Worm (Caenorhabditis elegans) whole organism, mixed stage, embryonic: Measurements from ENCODE around the gene ZK1073.1.

Source experiments
- blmp-1 ChIP-seq: fragments of 150-350 bp; optimal IDR thresholded peaks from 2 replicates; lab custom pipeline; 2014; ENCODE audit warnings: missing biosample characterization, missing genetic modification characterization
- ces-1 ChIP-seq: fragments of 150-350 bp; optimal IDR thresholded peaks from 2 replicates; lab custom pipeline; 2014; ENCODE audit warnings: missing biosample characterization, missing genetic modification reagents, missing genetic modification characterization
- lin-13 ChIP-seq: fragments of 150-350 bp; optimal IDR thresholded peaks from 2 replicates; lab custom pipeline; 2014; ENCODE audit warnings: missing biosample characterization, missing genetic modification characterization
- lsy-2 ChIP-seq: fragments of 150-350 bp; optimal IDR thresholded peaks from 2 replicates; lab custom pipeline; 2014; ENCODE audit warnings: missing biosample characterization, missing genetic modification characterization
- mab-5 ChIP-seq: fragments of 150-350 bp; optimal IDR thresholded peaks from 2 replicates; lab custom pipeline; 2014; ENCODE audit warnings: missing biosample characterization, missing genetic modification characterization
- mep-1 ChIP-seq: fragments of 150-350 bp; optimal IDR thresholded peaks from 2 replicates; lab custom pipeline; 2017; ENCODE audit warnings: missing biosample characterization, missing genetic modification reagents, missing genetic modification characterization, inconsistent platforms
- mls-2 ChIP-seq: sonication (generic microtip); optimal IDR thresholded peaks from 2 replicates; lab custom pipeline; 2016; ENCODE audit warnings: mild to moderate bottlenecking, missing genetic modification characterization, moderate library complexity, missing compliant biosample characterization
- nhr-237 ChIP-seq: fragments of 150-350 bp; optimal IDR thresholded peaks from 2 replicates; lab custom pipeline; 2014; ENCODE audit warnings: missing biosample characterization, missing genetic modification characterization
- pha-4 ChIP-seq: fragments of 150-350 bp; optimal IDR thresholded peaks from 2 replicates; lab custom pipeline; 2018; ENCODE audit warnings: missing biosample characterization, missing genetic modification reagents, missing genetic modification characterization
- snpc-4 ChIP-seq: fragments of 150-350 bp; optimal IDR thresholded peaks from 2 replicates; lab custom pipeline; 2014; ENCODE audit warnings: missing biosample characterization, missing genetic modification characterization
- unc-39 ChIP-seq: fragments of 150-350 bp; optimal IDR thresholded peaks from 2 replicates; lab custom pipeline; 2014; ENCODE audit warnings: missing biosample characterization, missing genetic modification characterization
- unc-62 ChIP-seq: fragments of 150-350 bp; optimal IDR thresholded peaks from 2 replicates; lab custom pipeline; 2014; ENCODE audit warnings: missing biosample characterization, missing genetic modification reagents, missing genetic modification characterization
- zip-8 ChIP-seq: fragments of 150-350 bp; optimal IDR thresholded peaks from 2 replicates; lab custom pipeline; 2014; ENCODE audit warnings: missing biosample characterization, missing genetic modification characterization
- ztf-11 ChIP-seq: fragments of 150-350 bp; optimal IDR thresholded peaks from 2 replicates; lab custom pipeline; 2014; ENCODE audit warnings: missing biosample characterization, missing genetic modification characterization

ce11 chrX:16131044-16131443, 2.4 kb upstream of the ZK1073.1 start:
- TF ChIP-seq pha-4 (tag; lab: Kevin White, UChicago) (peak; percentile 0), mab-5 (tag; lab: Kevin White, UChicago) (no peak), ztf-11 (no peak), nhr-237 (no peak), unc-62 (no peak), mep-1 (tag; lab: Kevin White, UChicago) (no peak), unc-39 (tag; lab: Kevin White, UChicago) (no peak), lsy-2 (no peak), ces-1 (GFP tag; lab: Kevin White, UChicago) (no peak), snpc-4 (tag; lab: Kevin White, UChicago) (no peak), zip-8 (tag; lab: Kevin White, UChicago) (no peak), mls-2 (tag; lab: Kevin White, UChicago) (no peak), lin-13 (tag; lab: Kevin White, UChicago) (no peak), blmp-1 (tag; lab: Kevin White, UChicago) (no peak)
